Fruit fly (Drosophila melanogaster) whole organism, embryonic: ENCODE data around the gene Pif1B.

ENCODE experiments used
- CG10209 ChIP-seq: fragments of 200-800 bp; sonication (Bioruptor generic); optimal IDR thresholded peaks from 3 replicates; lab custom pipeline; 2017; ENCODE audit warnings: missing biosample characterization, mild to moderate bottlenecking, missing genetic modification characterization, missing genetic modification reagents
- CG10366 ChIP-seq: fragments of 200-800 bp; sonication (Bioruptor generic); IDR thresholded peaks from 2 replicates; pipeline ENCODE4 v1.3.6; 2022; ENCODE audit warnings: missing biosample characterization, missing genetic modification characterization
- CG13424 ChIP-seq: fragments of 200-800 bp; sonication (Bioruptor generic); optimal IDR thresholded peaks from 2 replicates; lab custom pipeline; 2019; ENCODE audit warnings: missing biosample characterization, mild to moderate bottlenecking, missing genetic modification characterization, moderate library complexity
- CG14441 ChIP-seq: fragments of 200-800 bp; sonication (Bioruptor generic); IDR thresholded peaks from 2 replicates; pipeline ENCODE4 v1.3.6; 2022; ENCODE audit warnings: missing biosample characterization, missing genetic modification characterization
- CG15479 ChIP-seq: fragments of 200-800 bp; sonication (Bioruptor generic); optimal IDR thresholded peaks from 3 replicates; lab custom pipeline; 2019; ENCODE audit warnings: missing biosample characterization, mild to moderate bottlenecking, missing genetic modification characterization, moderate library complexity
- CG18262 ChIP-seq: fragments of 200-800 bp; optimal IDR thresholded peaks from 3 replicates; lab custom pipeline; 2019; ENCODE audit warnings: missing biosample characterization, mild to moderate bottlenecking, missing genetic modification characterization, moderate library complexity
- CG2199 ChIP-seq: fragments of 200-800 bp; sonication (Bioruptor generic); IDR thresholded peaks from 3 replicates; pipeline ENCODE4 v1.3.6; 2022; ENCODE audit warnings: missing biosample characterization, missing genetic modification characterization
- CG3163 ChIP-seq: fragments of 200-800 bp; sonication (Bioruptor generic); optimal IDR thresholded peaks from 3 replicates; lab custom pipeline; 2016; ENCODE audit warnings: missing biosample characterization, missing genetic modification characterization
- CG4854 ChIP-seq: fragments of 200-800 bp; sonication (Bioruptor generic); optimal IDR thresholded peaks from 2 replicates; lab custom pipeline; 2016; ENCODE audit warnings: missing biosample characterization, missing genetic modification characterization, inconsistent platforms
- CG6272 ChIP-seq: fragments of 200-800 bp; sonication (Bioruptor generic); IDR thresholded peaks from 2 replicates; pipeline ENCODE4 v1.3.6; 2022; ENCODE audit warnings: missing biosample characterization, missing genetic modification characterization
- CG6765 ChIP-seq: fragments of 200-800 bp; sonication (Bioruptor generic); optimal IDR thresholded peaks from 3 replicates; lab custom pipeline; 2017; ENCODE audit warnings: missing biosample characterization, mild to moderate bottlenecking, missing genetic modification characterization
- CG8924 ChIP-seq: fragments of 200-800 bp; optimal IDR thresholded peaks from 3 replicates; lab custom pipeline; 2019; ENCODE audit warnings: missing biosample characterization, mild to moderate bottlenecking, missing genetic modification characterization, moderate library complexity
- Deaf1 ChIP-seq: fragments of 200-800 bp; optimal IDR thresholded peaks from 3 replicates; lab custom pipeline; 2019; ENCODE audit warnings: missing biosample characterization, mild to moderate bottlenecking, missing genetic modification characterization, moderate library complexity
- GATAe ChIP-seq: fragments of 200-800 bp; sonication (Bioruptor generic); conservative IDR thresholded peaks from 2 replicates; pipeline ENCODE4 v1.3.6; 2022; ENCODE audit warnings: missing biosample characterization, missing genetic modification characterization
- Kr ChIP-seq: fragments of 200-800 bp; sonication (Bioruptor generic); optimal IDR thresholded peaks from 2 replicates; lab custom pipeline; 2017; ENCODE audit warnings: missing biosample characterization, mild to moderate bottlenecking, missing genetic modification characterization
- NC2α ChIP-seq: fragments of 200-800 bp; sonication (Bioruptor generic); optimal IDR thresholded peaks from 2 replicates; lab custom pipeline; 2016; ENCODE audit warnings: missing biosample characterization, missing genetic modification characterization
- Pdp1 ChIP-seq, 2 experiments: fragments of 200-800 bp; sonication (Bioruptor generic); optimal IDR thresholded peaks; 3 replicates each; lab custom pipeline; 2016; ENCODE audit warnings: missing biosample characterization in 2 of 2, missing genetic modification characterization in 2 of 2, mild to moderate bottlenecking in 1 of 2, moderate library complexity in 1 of 2
- Trl ChIP-seq, 3 experiments: fragments of >200 bp in 2 of 3; fragments of 200-800 bp in 1 of 3; sonication (Bioruptor generic) in 1 of 3; optimal IDR thresholded peaks; 2 replicates in 1 of 3; 3 replicates in 2 of 3; lab custom pipeline; 2016 to 2017; ENCODE audit warnings: missing biosample characterization in 1 of 3, missing genetic modification characterization in 1 of 3
- Xrp1 ChIP-seq: fragments of 200-800 bp; sonication (Bioruptor generic); IDR thresholded peaks from 2 replicates; pipeline ENCODE4 v1.3.6; 2022; ENCODE audit warnings: missing biosample characterization, missing genetic modification characterization
- ash1 ChIP-seq: fragments of 200-800 bp; sonication (Bioruptor generic); optimal IDR thresholded peaks from 2 replicates; lab custom pipeline; 2018; ENCODE audit warnings: missing biosample characterization, mild to moderate bottlenecking, missing genetic modification characterization
- bab2 ChIP-seq: fragments of 200-800 bp; sonication (Bioruptor generic); optimal IDR thresholded peaks from 2 replicates; lab custom pipeline; 2016; ENCODE audit warnings: missing biosample characterization, missing genetic modification characterization
- cg ChIP-seq: fragments of 200-800 bp; sonication (Bioruptor generic); optimal IDR thresholded peaks from 3 replicates; lab custom pipeline; 2019; ENCODE audit warnings: missing biosample characterization, mild to moderate bottlenecking, missing genetic modification characterization, moderate library complexity
- crol ChIP-seq: fragments of 200-800 bp; sonication (Bioruptor generic); IDR thresholded peaks from 2 replicates; pipeline ENCODE4 v1.3.6; 2022; ENCODE audit warnings: missing biosample characterization, missing genetic modification characterization
- dysf ChIP-seq: fragments of 200-800 bp; sonication (Bioruptor generic); IDR thresholded peaks from 3 replicates; pipeline ENCODE4 v1.3.6; 2022; ENCODE audit warnings: missing biosample characterization, missing genetic modification characterization
- eve ChIP-seq, 2 experiments: fragments of >200 bp; optimal IDR thresholded peaks; 2 replicates each; lab custom pipeline; 2017; ENCODE audit warnings: missing biosample characterization in 2 of 2, missing genetic modification characterization in 2 of 2
- gcm ChIP-seq: fragments of 200-800 bp; sonication (Bioruptor generic); optimal IDR thresholded peaks from 2 replicates; lab custom pipeline; 2019; ENCODE audit warnings: missing biosample characterization, mild to moderate bottlenecking, missing genetic modification characterization, moderate library complexity
- gsb-n ChIP-seq: fragments of 200-800 bp; sonication (Bioruptor generic); optimal IDR thresholded peaks from 3 replicates; lab custom pipeline; 2018; ENCODE audit warnings: missing biosample characterization, mild to moderate bottlenecking, missing genetic modification characterization
- jing ChIP-seq: fragments of 200-800 bp; sonication (Bioruptor generic); optimal IDR thresholded peaks from 2 replicates; lab custom pipeline; 2018; ENCODE audit warnings: missing biosample characterization, mild to moderate bottlenecking, missing genetic modification characterization
- kni ChIP-seq: fragments of 200-800 bp; sonication (Bioruptor generic); optimal IDR thresholded peaks from 3 replicates; lab custom pipeline; 2017; ENCODE audit warnings: mild to moderate bottlenecking, missing biosample characterization, missing genetic modification reagents, missing genetic modification characterization
- maf-S ChIP-seq: fragments of 200-800 bp; sonication (Bioruptor generic); optimal IDR thresholded peaks from 2 replicates; lab custom pipeline; 2016; ENCODE audit warnings: missing biosample characterization, missing genetic modification characterization
- p53 ChIP-seq: fragments of 200-800 bp; sonication (Bioruptor generic); optimal IDR thresholded peaks from 2 replicates; lab custom pipeline; 2016; ENCODE audit warnings: missing biosample characterization, missing genetic modification characterization
- pfk ChIP-seq: fragments of 200-800 bp; sonication (Bioruptor generic); optimal IDR thresholded peaks from 2 replicates; lab custom pipeline; 2018; ENCODE audit warnings: missing biosample characterization, mild to moderate bottlenecking, missing genetic modification characterization, moderate library complexity
- pros ChIP-seq: fragments of 200-800 bp; sonication (Bioruptor generic); optimal IDR thresholded peaks from 3 replicates; lab custom pipeline; 2019; ENCODE audit warnings: missing biosample characterization, mild to moderate bottlenecking, missing genetic modification characterization, moderate library complexity
- ranshi ChIP-seq: fragments of 200-800 bp; sonication (Bioruptor generic); IDR thresholded peaks from 2 replicates; pipeline ENCODE4 v1.3.6; 2022; ENCODE audit warnings: missing biosample characterization, missing genetic modification characterization
- sens ChIP-seq: fragments of 200-800 bp; sonication (Bioruptor generic); peaks from one replicate; lab custom pipeline; 2016; ENCODE audit warnings: missing biosample characterization, missing genetic modification characterization
- sqz ChIP-seq: fragments of 200-800 bp; sonication (Bioruptor generic); optimal IDR thresholded peaks from 3 replicates; lab custom pipeline; 2018; ENCODE audit warnings: missing biosample characterization, mild to moderate bottlenecking, missing genetic modification characterization
- tll ChIP-seq, 2 experiments: fragments of 200-800 bp in 1 of 2; fragments of >200 bp in 1 of 2; sonication (Bioruptor generic) in 1 of 2; optimal IDR thresholded peaks; 2 replicates each; lab custom pipeline; 2017 to 2019; ENCODE audit warnings: missing biosample characterization in 2 of 2, missing genetic modification characterization in 2 of 2, mild to moderate bottlenecking in 1 of 2, moderate library complexity in 1 of 2
- z ChIP-seq: fragments of 200-800 bp; sonication (Bioruptor generic); IDR thresholded peaks from 3 replicates; pipeline ENCODE4 v1.3.6; 2022; ENCODE audit warnings: missing biosample characterization, missing genetic modification characterization
- zen ChIP-seq: fragments of 200-800 bp; sonication (Bioruptor generic); optimal IDR thresholded peaks from 3 replicates; lab custom pipeline; 2018; ENCODE audit warnings: missing biosample characterization, mild to moderate bottlenecking, missing genetic modification characterization, moderate library complexity
- zf30C ChIP-seq: fragments of 200-800 bp; sonication (Bioruptor generic); optimal IDR thresholded peaks from 3 replicates; lab custom pipeline; 2018; ENCODE audit warnings: missing biosample characterization, mild to moderate bottlenecking, missing genetic modification characterization

Gene Pif1B

DNA sequence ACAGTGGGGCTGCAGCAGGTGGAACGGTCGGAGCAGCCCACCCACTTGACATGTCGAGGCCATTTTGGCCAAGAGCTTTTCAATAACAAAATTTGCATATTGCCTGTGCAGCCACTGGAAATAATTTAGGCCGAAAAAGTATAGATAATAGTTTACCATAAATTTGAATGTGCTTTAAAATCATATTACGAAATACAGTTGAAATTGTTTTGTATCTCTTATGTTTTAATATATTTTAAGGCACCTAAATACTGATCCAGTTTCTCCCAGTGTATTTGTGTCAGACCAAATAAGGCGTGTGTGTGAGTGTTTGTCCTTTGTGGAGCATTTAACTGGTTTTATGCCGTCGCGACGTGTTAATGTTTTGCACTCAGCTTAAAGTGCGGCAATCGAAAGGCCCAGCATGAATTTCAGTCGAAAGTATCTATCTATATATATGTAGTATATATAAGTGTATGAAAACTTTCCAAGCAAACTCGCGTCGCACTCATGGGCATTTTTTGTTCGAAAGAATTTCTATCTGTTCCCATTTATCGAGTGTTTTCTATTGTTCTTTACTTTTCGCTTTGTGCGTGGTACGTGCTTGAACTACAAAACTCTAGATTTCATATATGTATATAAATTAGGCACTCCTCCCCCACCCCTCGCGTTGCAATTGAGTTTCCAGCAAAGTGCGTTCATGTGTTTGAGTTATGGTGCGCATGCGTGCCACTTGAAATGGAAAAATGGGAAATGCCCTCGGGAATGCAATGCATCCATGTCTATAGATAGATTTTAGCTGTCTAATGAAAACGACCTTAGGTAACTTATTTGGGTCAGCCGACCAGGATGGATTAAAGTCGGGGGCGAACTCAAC, 48.6 kb upstream of the Pif1B start (continued):
- no peak for TF ChIP-seq ranshi (GFP tag; lab: Robert Waterston, UW)
- no peak for TF ChIP-seq CG4854
- no peak for TF ChIP-seq maf-S (GFP tag; lab: Kevin White, UChicago)
- TF ChIP-seq zen, result no peak
- no peak for TF ChIP-seq CG6765 (GFP tag; lab: Kevin White, UChicago)
- TF ChIP-seq jing, result no peak
- TF ChIP-seq pfk (GFP tag; lab: Kevin White, UChicago), result no peak
- no peak for TF ChIP-seq Deaf1 (tag; lab: Kevin White, UChicago)
- TF ChIP-seq Pdp1 (GFP tag; optimal IDR thresholded peaks at IDR 0.05; lab: Kevin White, UChicago), result no peak
- TF ChIP-seq CG13424 (tag; lab: Kevin White, UChicago), result peak; percentile 1
- TF ChIP-seq CG10366 (GFP tag; lab: Robert Waterston, UW), result 0 out of 2 replicates have a peak, but pooled peaks have one; percentile 9
- TF ChIP-seq CG6272, result no peak
- TF ChIP-seq CG18262 (tag; lab: Kevin White, UChicago), result peak; percentile 54

DNA sequence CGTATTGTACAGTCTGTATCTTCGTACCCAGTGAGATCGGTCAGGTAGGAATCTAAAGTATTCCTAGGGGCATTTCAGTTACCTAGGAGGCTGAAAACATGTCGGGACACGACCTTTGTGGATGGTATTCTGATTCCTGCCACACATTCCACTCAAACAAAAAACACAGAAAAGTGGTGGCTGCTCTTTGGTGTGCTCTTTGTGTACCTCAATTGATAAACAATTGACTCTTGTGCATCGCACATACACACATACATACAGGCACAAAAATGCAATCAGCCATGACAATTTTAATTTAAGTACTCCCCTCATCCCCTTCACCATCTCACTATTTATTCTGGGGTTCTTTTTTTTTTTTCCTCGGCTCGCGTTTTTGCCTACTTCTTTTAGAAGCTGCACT, 47.2 kb upstream of the Pif1B start:
- TF ChIP-seq NC2α (GFP tag; lab: Kevin White, UChicago) (no peak), GATAe (GFP tag; lab: Robert Waterston, UW) (no peak), CG15479 (GFP tag; lab: Kevin White, UChicago) (peak; percentile 91), eve (GFP tag; optimal IDR thresholded peaks at IDR 0.05; lab: Kevin White, UChicago) (peak in 1 of 2 experiments; percentile 14), crol (GFP tag; lab: Robert Waterston, UW) (peak; percentile 87), ash1 (peak; percentile 16), bab2 (no peak), CG3163 (GFP tag; lab: Kevin White, UChicago) (peak; percentile 37), Xrp1 (peak; percentile 30; the same call in 1 of the 2 replicates), CG8924 (tag; lab: Kevin White, UChicago) (peak; percentile 8), CG14441 (GFP tag; lab: Robert Waterston, UW) (no peak), CG2199 (GFP tag; lab: Robert Waterston, UW) (peak; percentile 43; the same call in 1 of the 3 replicates), gsb-n (tag; lab: Kevin White, UChicago) (peak; percentile 51), gcm (GFP tag; lab: Kevin White, UChicago) (peak; percentile 20), p53 (peak; percentile 89), Kr (GFP tag; lab: Kevin White, UChicago) (no peak), z (peak; percentile 69), tll (GFP tag; optimal IDR thresholded peaks at IDR 0.05; lab: Kevin White, UChicago) (peak in 1 of 2 experiments; percentile 80), Trl (optimal IDR thresholded peaks at IDR 0.05; lab: Kevin White, UChicago) (peak in 1 of 2 experiments; percentile 1), Trl (GFP tag; optimal IDR thresholded peaks at IDR 0.05; lab: Kevin White, UChicago) (no peak), dysf (0 out of 3 replicates have a peak, but pooled peaks have one; percentile 18), pros (GFP tag; lab: Kevin White, UChicago) (peak; percentile 86), kni (GFP tag; lab: Kevin White, UChicago) (peak; percentile 81), CG10209 (GFP tag; lab: Kevin White, UChicago) (no peak), zf30C (GFP tag; lab: Kevin White, UChicago) (peak; percentile 41), sqz (peak; percentile 40), sens (peak; percentile 2), cg (peak; percentile 66)
- TF ChIP-seq, all 482 proteins: peak for 21
